Fruit fly (Drosophila melanogaster): Measurements from ENCODE around the gene CG18858.

DNA sequence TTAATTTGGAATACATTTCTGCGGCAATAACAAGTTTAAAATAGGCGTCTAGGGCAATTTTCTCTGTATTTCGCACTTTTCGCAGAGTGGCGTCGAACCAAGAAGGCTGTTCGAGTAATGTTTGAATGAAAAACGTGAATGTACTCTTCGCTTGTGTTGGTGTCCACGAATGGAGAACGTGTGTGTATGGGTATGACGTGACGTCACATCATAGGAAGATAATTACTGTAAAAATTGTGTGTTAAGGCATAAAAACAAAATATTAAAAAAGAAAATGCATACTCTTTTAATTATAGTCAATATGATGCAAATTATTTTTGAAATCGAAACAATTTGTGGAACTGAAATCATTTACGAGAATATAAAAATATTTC is 30.5 kb downstream of the CG18858 start:
- TF ChIP-seq CG8478 (optimal IDR thresholded peaks at IDR 0.05), result no peak
- no peak for TF ChIP-seq Dll (optimal IDR thresholded peaks at IDR 0.05)
- TF ChIP-seq EcR (GFP tag; optimal IDR thresholded peaks at IDR 0.05), result no peak
